Fruit fly (Drosophila melanogaster): ENCODE data around the gene CG31698.

Gene CG31698

DNA sequence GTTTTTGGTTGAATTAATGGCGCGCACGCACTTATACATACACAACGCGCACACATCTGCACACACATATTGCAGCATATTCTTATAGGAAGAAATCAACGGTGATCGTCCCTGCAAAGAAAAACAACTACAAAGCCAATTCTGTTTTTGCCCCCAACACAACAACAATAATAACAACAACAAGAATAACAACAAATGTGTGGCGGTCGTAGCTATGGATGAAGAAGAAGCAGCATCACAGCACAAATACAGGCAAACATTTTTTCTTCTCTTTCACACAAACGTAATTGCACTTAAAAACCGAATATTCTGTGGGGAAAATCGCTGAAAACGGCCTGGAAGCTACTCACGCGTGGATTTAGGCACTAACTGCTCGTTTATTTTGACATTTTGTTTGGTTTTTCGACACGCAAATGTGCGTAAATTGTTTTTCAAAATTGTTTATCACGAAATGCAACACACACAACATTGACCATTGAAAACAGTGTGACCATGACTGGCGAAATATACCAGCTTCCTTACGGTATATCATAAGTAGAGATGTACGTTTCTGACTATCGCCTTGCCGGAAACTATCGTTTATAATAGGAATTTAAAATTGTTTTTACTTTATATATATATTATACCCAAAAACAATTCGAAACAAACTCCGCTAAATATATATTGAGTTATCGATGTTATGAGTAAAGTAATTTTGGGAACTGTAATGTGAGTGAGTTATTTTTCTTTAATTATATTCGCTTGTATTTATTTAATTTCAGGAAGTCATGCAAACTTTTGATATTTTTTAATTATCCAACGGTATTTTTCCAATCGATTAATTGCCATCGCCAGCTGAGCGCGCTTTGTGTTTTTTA, 14.3 kb downstream of the CG31698 start, which contains the start of the genes Mad and gkt:
Gene Mad, minus strand, starts transcription at position 500 of the 857 bp plus-strand sequence.
Gene gkt, plus strand, starts transcription at position 807 of the 857 bp plus-strand sequence.
- peak; percentile 11 for TF ChIP-seq CG1603 (tag; optimal IDR thresholded peaks at IDR 0.05)
- peak; percentile 51 for TF ChIP-seq nerfin-2 (GFP tag; IDR thresholded peaks at IDR 0.05; ENCODE audit: partially characterized antibody)
- TF ChIP-seq fd102C (GFP tag; optimal IDR thresholded peaks at IDR 0.05), result no peak
- peak; percentile 41 for TF ChIP-seq YL-1 (GFP tag; optimal IDR thresholded peaks at IDR 0.05)
- peak; percentile 21; the same call in 2 of the 3 replicates for TF ChIP-seq vnd (GFP tag; IDR thresholded peaks at IDR 0.05; ENCODE audit: partially characterized antibody)
- TF ChIP-seq CG30403 (GFP tag; optimal IDR thresholded peaks at IDR 0.05), result no peak
- no peak for TF ChIP-seq CG6175 (GFP tag; IDR thresholded peaks at IDR 0.05)
- no peak for TF ChIP-seq CG31388 (GFP tag; optimal IDR thresholded peaks at IDR 0.05)
- TF ChIP-seq dysf (GFP tag; IDR thresholded peaks at IDR 0.05), result no peak
- TF ChIP-seq CG13624 (GFP tag; optimal IDR thresholded peaks at IDR 0.05), result no peak
- no peak for TF ChIP-seq sim (GFP tag; IDR thresholded peaks at IDR 0.05)
- TF ChIP-seq CG34224 (GFP tag; IDR thresholded peaks at IDR 0.05; ENCODE audit: partially characterized antibody), result peak; percentile 27; the same call in 1 of the 3 replicates
- TF ChIP-seq CG3847 (GFP tag; IDR thresholded peaks at IDR 0.05), result no peak
- TF ChIP-seq CG4360 (GFP tag; IDR thresholded peaks at IDR 0.05), result peak; percentile 92
- peak; percentile 36; the same call in 2 of the 3 replicates for TF ChIP-seq Aef1 (GFP tag; IDR thresholded peaks at IDR 0.05)
- TF ChIP-seq CG16813 (GFP tag; IDR thresholded peaks at IDR 0.05; ENCODE audit: partially characterized antibody), result peak; percentile 65
- TF ChIP-seq CG15479 (GFP tag; optimal IDR thresholded peaks at IDR 0.05), result no peak
- TF ChIP-seq crp (GFP tag; optimal IDR thresholded peaks at IDR 0.05), result peak in 1 of 2 experiments; percentile 41
- TF ChIP-seq Bgb (GFP tag; IDR thresholded peaks at IDR 0.05; ENCODE audit: partially characterized antibody), result peak; percentile 19; the same call in 1 of the 2 replicates
- no peak for TF ChIP-seq CG17912 (GFP tag; optimal IDR thresholded peaks at IDR 0.05)
- peak; percentile 53 for TF ChIP-seq knrl (GFP tag; IDR thresholded peaks at IDR 0.05; ENCODE audit: partially characterized antibody)
- TF ChIP-seq CG10147 (GFP tag; optimal IDR thresholded peaks at IDR 0.05), result peak; percentile 21
- TF ChIP-seq slbo (GFP tag; IDR thresholded peaks at IDR 0.05), result peak; percentile 4; the same call in 1 of the 2 replicates
- peak; percentile 51; the same call in 2 of the 3 replicates for TF ChIP-seq CG6791 (GFP tag; IDR thresholded peaks at IDR 0.05; ENCODE audit: partially characterized antibody)
- TF ChIP-seq CG7839 (tag; optimal IDR thresholded peaks at IDR 0.05), result no peak
- TF ChIP-seq Dref (GFP tag; IDR thresholded peaks at IDR 0.05), result 0 out of 2 replicates have a peak, but pooled peaks have one; percentile 11
- TF ChIP-seq Atf6 (GFP tag; IDR thresholded peaks at IDR 0.05), result no peak; the same call in 1 of the 2 replicates
- peak; percentile 40 for TF ChIP-seq Sry-δ (GFP tag; optimal IDR thresholded peaks at IDR 0.05)
- peak; percentile 36 for TF ChIP-seq CG4617 (GFP tag; optimal IDR thresholded peaks at IDR 0.05; ENCODE audit: borderline replicate concordance)
- TF ChIP-seq CG9932 (GFP tag; IDR thresholded peaks at IDR 0.05), result peak; percentile 47; the same call in 1 of the 2 replicates
- no peak for TF ChIP-seq otp (GFP tag; IDR thresholded peaks at IDR 0.05)
- no peak for TF ChIP-seq Vsx1 (GFP tag; optimal IDR thresholded peaks at IDR 0.05)
- peak; percentile 39 for TF ChIP-seq CG9797 (GFP tag; optimal IDR thresholded peaks at IDR 0.05)
- peak; percentile 17 for TF ChIP-seq sqz (GFP tag; optimal IDR thresholded peaks at IDR 0.05)
- TF ChIP-seq en (GFP tag; optimal IDR thresholded peaks at IDR 0.05), result no peak
- no peak for TF ChIP-seq ab (GFP tag; optimal IDR thresholded peaks at IDR 0.05)
- TF ChIP-seq sens (GFP tag), result peak; percentile 42
- TF ChIP-seq CG14860 (GFP tag; IDR thresholded peaks at IDR 0.05; ENCODE audit: partially characterized antibody), result 0 out of 3 replicates have a peak, but pooled peaks have one; percentile 15
- TF ChIP-seq amos (GFP tag; IDR thresholded peaks at IDR 0.05; ENCODE audit: partially characterized antibody), result peak; percentile 48
- TF ChIP-seq E2f2 (GFP tag; IDR thresholded peaks at IDR 0.05), result peak; percentile 47
- TF ChIP-seq Scr (GFP tag; IDR thresholded peaks at IDR 0.05; ENCODE audit: partially characterized antibody), result peak; percentile 67
- TF ChIP-seq CG2889 (GFP tag; IDR thresholded peaks at IDR 0.05), result no peak
- TF ChIP-seq CG30020 (tag; optimal IDR thresholded peaks at IDR 0.05), result peak; percentile 20
- TF ChIP-seq tna (GFP tag; IDR thresholded peaks at IDR 0.05; ENCODE audit: partially characterized antibody), result no peak
- TF ChIP-seq Awh (GFP tag; IDR thresholded peaks at IDR 0.05), result no peak
- peak; percentile 67 for TF ChIP-seq row (GFP tag; IDR thresholded peaks at IDR 0.05)
- peak; percentile 73 for TF ChIP-seq CG3838 (GFP tag; optimal IDR thresholded peaks at IDR 0.05)

Measured in whole organism, embryonic.